Fruit fly (Drosophila melanogaster) whole organism, embryonic: ENCODE measurements around the gene spel1.

Source experiments
- CG12391 ChIP-seq: fragments of 200-800 bp; sonication (Bioruptor generic); optimal IDR thresholded peaks from 3 replicates; lab custom pipeline; 2018; ENCODE audit warnings: missing biosample characterization, mild to moderate bottlenecking, missing genetic modification characterization, moderate library complexity
- disco-r ChIP-seq: fragments of 200-800 bp; sonication (Bioruptor generic); optimal IDR thresholded peaks from 2 replicates; lab custom pipeline; 2016; ENCODE audit warnings: missing biosample characterization, missing genetic modification characterization
- exex ChIP-seq: fragments of 200-800 bp; sonication (Bioruptor generic); optimal IDR thresholded peaks from 4 replicates; lab custom pipeline; 2018; ENCODE audit warnings: missing biosample characterization, mild to moderate bottlenecking, missing genetic modification characterization, moderate library complexity
- fd3F ChIP-seq: fragments of 200-800 bp; sonication (Bioruptor generic); optimal IDR thresholded peaks from 2 replicates; lab custom pipeline; 2018; ENCODE audit warnings: missing biosample characterization, mild to moderate bottlenecking, missing genetic modification characterization, moderate library complexity
- fu2 ChIP-seq: fragments of 200-800 bp; sonication (Bioruptor generic); optimal IDR thresholded peaks from 2 replicates; lab custom pipeline; 2016; ENCODE audit warnings: missing biosample characterization, missing genetic modification characterization
- z ChIP-seq: fragments of 200-800 bp; sonication (Bioruptor generic); IDR thresholded peaks from 3 replicates; pipeline ENCODE4 v1.3.6; 2022; ENCODE audit warnings: missing biosample characterization, missing genetic modification characterization

DNA sequence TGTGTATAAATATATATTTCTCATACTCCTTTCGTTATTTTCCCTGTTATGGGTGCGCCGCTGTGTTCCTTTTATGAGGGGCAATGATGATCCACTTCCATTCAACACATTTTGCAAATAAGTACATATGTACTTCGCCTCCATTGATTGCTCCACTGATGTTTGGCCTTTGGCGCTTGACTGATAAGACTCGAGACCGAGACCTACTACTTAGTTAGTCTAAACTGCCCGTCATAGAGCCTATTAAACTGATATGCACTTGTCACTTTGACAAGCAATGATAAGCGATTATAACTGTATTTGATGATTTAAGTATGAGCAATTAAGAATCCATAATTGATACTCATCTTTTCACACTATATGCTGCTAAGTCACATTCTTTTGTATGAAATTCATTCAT is 5.6 kb upstream of the spel1 start:
- TF ChIP-seq fu2 (no peak), fd3F (GFP tag; lab: Kevin White, UChicago) (no peak), exex (tag; lab: Kevin White, UChicago) (peak; percentile 90), disco-r (GFP tag; lab: Kevin White, UChicago) (no peak), z (no peak), CG12391 (tag; lab: Kevin White, UChicago) (no peak)
